Worm (Caenorhabditis elegans): ENCODE results near the gene dmd-7.

- no peak for TF ChIP-seq zfp-3 (GFP tag; conservative IDR thresholded peaks at IDR 0.05)
- TF ChIP-seq lsy-2 (tag; optimal IDR thresholded peaks at IDR 0.05): no peak
- TF ChIP-seq Y48G9A.11 (GFP tag; IDR thresholded peaks at IDR 0.05): no peak
- no peak for TF ChIP-seq fos-1 (tag; optimal IDR thresholded peaks at IDR 0.05)
- no peak for TF ChIP-seq ceh-20 (GFP tag; IDR thresholded peaks at IDR 0.05)
- TF ChIP-seq egl-27 (tag; optimal IDR thresholded peaks at IDR 0.05): no peak
- TF ChIP-seq nhr-11 (tag; optimal IDR thresholded peaks at IDR 0.05): no peak
- no peak for TF ChIP-seq tag-97 (GFP tag; IDR thresholded peaks at IDR 0.05)
- no peak for TF ChIP-seq nhr-28 (tag; optimal IDR thresholded peaks at IDR 0.05)
- TF ChIP-seq lin-13 (GFP tag; optimal IDR thresholded peaks at IDR 0.05): no peak
- TF ChIP-seq zip-2 (tag; optimal IDR thresholded peaks at IDR 0.05): no peak
Observed at ce11 chrV:6301046-6301445, 54.3 kb downstream of the dmd-7 start.
